Fruit fly (Drosophila melanogaster) whole organism, adult: ENCODE results near the gene CG32413.

Experiments used
- Hr96 ChIP-seq: fragments of 200-800 bp; sonication (Bioruptor generic); optimal IDR thresholded peaks from 2 replicates; lab custom pipeline; 2016; ENCODE audit warnings: missing biosample characterization, missing genetic modification characterization
- bab1 ChIP-seq: fragments of 200-800 bp; sonication (Bioruptor generic); optimal IDR thresholded peaks from 3 replicates; lab custom pipeline; 2019; ENCODE audit warnings: missing biosample characterization, mild to moderate bottlenecking, missing genetic modification characterization, moderate library complexity
- kay ChIP-seq: fragments of 200-800 bp; sonication (Bioruptor generic); peaks from one replicate; lab custom pipeline; 2016; ENCODE audit warnings: missing biosample characterization, missing genetic modification characterization, borderline replicate concordance

DNA sequence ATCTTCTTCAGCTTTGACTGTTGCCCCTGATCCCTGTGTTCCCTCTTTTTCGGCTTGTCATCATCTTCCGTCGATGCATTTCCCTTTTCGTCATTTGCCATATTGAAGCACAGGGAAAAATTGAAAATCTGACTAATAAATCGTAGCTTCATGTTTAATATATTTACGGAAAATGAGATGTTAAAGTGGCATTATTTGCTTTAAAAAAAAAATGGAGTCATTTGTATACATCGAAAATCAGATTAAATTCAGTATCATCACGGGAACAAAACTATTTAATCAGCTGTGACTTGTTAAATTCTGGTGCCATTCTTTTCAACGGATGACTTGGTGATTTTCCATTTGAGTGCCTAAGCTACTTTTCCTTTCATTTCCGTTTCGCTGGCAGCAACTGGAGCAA, 2.7 kb upstream of the CG32413 start, which contains the start of gene CG10486:
- TF ChIP-seq kay (GFP tag; lab: Kevin White, UChicago) (no peak), Hr96 (no peak), bab1 (no peak)
